Fruit fly (Drosophila melanogaster): ENCODE data around the gene CG31717.

- no peak for TF ChIP-seq vri (GFP tag; optimal IDR thresholded peaks at IDR 0.05)
- no peak for TF ChIP-seq net (GFP tag; optimal IDR thresholded peaks at IDR 0.05)
- TF ChIP-seq CG3032 (tag; optimal IDR thresholded peaks at IDR 0.05) = peak; percentile 61
- peak; percentile 62 for TF ChIP-seq OdsH (GFP tag; optimal IDR thresholded peaks at IDR 0.05)
These were observed 10.4 kb downstream of the CG31717 start, which contains the start of gene Pten for dm6 chr2L:10260750-10261493.

All from whole organism, prepupa.